Fruit fly (Drosophila melanogaster): ENCODE data around the gene Atet.
A peak's percentile ranks its signal among the peaks of the same experiment; 100 is the strongest.

DNA sequence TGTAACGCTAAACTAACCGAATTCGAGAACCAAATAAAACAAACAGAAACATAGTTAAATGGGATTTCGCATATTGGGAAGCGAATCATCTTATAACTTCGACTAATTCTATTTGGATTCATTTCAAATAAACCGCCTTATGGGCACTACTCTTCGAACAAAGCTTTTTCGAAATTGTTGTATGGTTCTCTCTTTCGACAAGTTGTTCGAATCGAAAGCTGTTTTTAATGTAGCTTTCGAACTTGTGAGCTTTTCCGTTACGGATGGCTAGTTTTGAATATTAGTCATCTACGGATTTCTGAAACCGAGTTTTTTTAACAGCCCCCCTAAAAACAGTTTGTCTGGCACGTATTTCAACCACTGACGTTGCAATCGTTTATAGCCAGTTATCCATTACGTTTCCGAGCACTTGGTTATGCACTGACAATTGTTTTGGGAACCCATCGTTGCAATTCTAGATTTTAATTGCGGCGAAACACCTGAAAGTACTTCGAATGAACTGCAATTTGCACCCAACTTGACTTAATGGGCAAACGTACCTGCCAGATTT is 1.9 kb upstream of the Atet start:
- TF ChIP-seq CG1620 (GFP tag; optimal IDR thresholded peaks at IDR 0.05) (no peak), CG11617 (GFP tag; optimal IDR thresholded peaks at IDR 0.05) (no peak), Hr96 (GFP tag; optimal IDR thresholded peaks at IDR 0.05) (peak; percentile 31), cnc (optimal IDR thresholded peaks at IDR 0.05) (no peak), kay (GFP tag; ENCODE audit: borderline replicate concordance) (peak; percentile 83), CG5204 (GFP tag; optimal IDR thresholded peaks at IDR 0.05) (no peak), ovo (GFP tag; optimal IDR thresholded peaks at IDR 0.05) (no peak), CG33017 (tag; optimal IDR thresholded peaks at IDR 0.05) (no peak), Mnt (GFP tag; optimal IDR thresholded peaks at IDR 0.05) (no peak), CG14711 (tag; optimal IDR thresholded peaks at IDR 0.05) (no peak)
